Worm (Caenorhabditis elegans) whole organism, L2 larva: ENCODE measurements around the gene scrm-5.
"Not testable (repeated sequence)": the region's sequence is repeated elsewhere in the genome, so short reads cannot be mapped to it uniquely, and the experiment has no call there.

ENCODE experiments used
- C34F6.9 ChIP-seq: fragments of 150-350 bp; optimal IDR thresholded peaks from 2 replicates; lab custom pipeline; 2014; ENCODE audit warnings: missing biosample characterization, missing genetic modification characterization
- F13H6.1 ChIP-seq: sonication (generic microtip); optimal IDR thresholded peaks from 2 replicates; lab custom pipeline; 2016; ENCODE audit warnings: missing genetic modification characterization, missing compliant biosample characterization
- R02D3.7 ChIP-seq: fragments of 150-350 bp; optimal IDR thresholded peaks from 2 replicates; lab custom pipeline; 2014; ENCODE audit warnings: missing biosample characterization, missing genetic modification characterization
- ZK546.5 ChIP-seq: sonication (generic microtip); optimal IDR thresholded peaks from 2 replicates; lab custom pipeline; 2017; ENCODE audit warnings: missing biosample characterization, missing genetic modification characterization
- alr-1 ChIP-seq: fragments of 150-350 bp; optimal IDR thresholded peaks from 2 replicates; lab custom pipeline; 2014; ENCODE audit warnings: missing biosample characterization, missing genetic modification characterization
- aly-2 ChIP-seq: fragments of 150-350 bp; optimal IDR thresholded peaks from 2 replicates; lab custom pipeline; 2014; ENCODE audit warnings: missing biosample characterization, missing genetic modification characterization
- ceh-16 ChIP-seq: fragments of 150-350 bp; optimal IDR thresholded peaks from 2 replicates; lab custom pipeline; 2014; ENCODE audit warnings: missing biosample characterization, missing genetic modification characterization
- crh-2 ChIP-seq: sonication (generic microtip); optimal IDR thresholded peaks from 2 replicates; lab custom pipeline; 2017; ENCODE audit warnings: missing biosample characterization, missing genetic modification characterization
- dmd-4 ChIP-seq: sonication (generic microtip); optimal IDR thresholded peaks from 2 replicates; lab custom pipeline; 2017; ENCODE audit warnings: missing biosample characterization, missing genetic modification characterization
- egl-27 ChIP-seq: sonication (generic microtip); optimal IDR thresholded peaks from 3 replicates; lab custom pipeline; 2017; ENCODE audit warnings: missing biosample characterization, missing genetic modification reagents, missing genetic modification characterization
- elt-3 ChIP-seq: sonication (generic microtip); optimal IDR thresholded peaks from 2 replicates; lab custom pipeline; 2017; ENCODE audit warnings: missing biosample characterization, missing genetic modification characterization
- gmeb-1 ChIP-seq: fragments of 150-350 bp; optimal IDR thresholded peaks from 2 replicates; lab custom pipeline; 2014; ENCODE audit warnings: missing biosample characterization, missing genetic modification characterization
- lin-11 ChIP-seq: fragments of 150-350 bp; sonication (generic microtip); optimal IDR thresholded peaks from 2 replicates; lab custom pipeline; 2014; ENCODE audit warnings: missing biosample characterization, missing genetic modification characterization, inconsistent platforms, mixed read lengths
- lin-13 ChIP-seq: fragments of 150-350 bp; optimal IDR thresholded peaks from 2 replicates; lab custom pipeline; 2014; ENCODE audit warnings: missing biosample characterization, missing genetic modification reagents, missing genetic modification characterization
- lsy-2 ChIP-seq, 2 experiments: fragments of 150-350 bp in 1 of 2; sonication (generic microtip) in 1 of 2; optimal IDR thresholded peaks; 2 replicates each; lab custom pipeline; 2014 to 2017; ENCODE audit warnings: missing biosample characterization in 2 of 2, missing genetic modification characterization in 2 of 2
- mab-5 ChIP-seq: fragments of 150-350 bp; optimal IDR thresholded peaks from 2 replicates; lab custom pipeline; 2014; ENCODE audit warnings: missing biosample characterization, missing genetic modification characterization
- mbf-1 ChIP-seq: sonication (generic microtip); optimal IDR thresholded peaks from 2 replicates; lab custom pipeline; 2017; ENCODE audit warnings: missing biosample characterization, missing genetic modification characterization
- mdl-1 ChIP-seq, 2 experiments: fragments of 150-350 bp in 1 of 2; sonication (generic microtip) in 1 of 2; optimal IDR thresholded peaks; 2 replicates each; lab custom pipeline; 2017; ENCODE audit warnings: missing biosample characterization in 2 of 2, missing genetic modification characterization in 2 of 2
- nhr-11 ChIP-seq: fragments of 150-350 bp; optimal IDR thresholded peaks from 2 replicates; lab custom pipeline; 2014; ENCODE audit warnings: missing biosample characterization, missing genetic modification characterization
- nhr-12 ChIP-seq: fragments of 150-350 bp; optimal IDR thresholded peaks from 2 replicates; lab custom pipeline; 2014; ENCODE audit warnings: missing biosample characterization, missing genetic modification characterization
- nhr-129 ChIP-seq: fragments of 150-350 bp; optimal IDR thresholded peaks from 2 replicates; lab custom pipeline; 2014; ENCODE audit warnings: missing biosample characterization, missing genetic modification characterization
- nhr-21 ChIP-seq: fragments of 150-350 bp; optimal IDR thresholded peaks from 2 replicates; lab custom pipeline; 2014; ENCODE audit warnings: missing biosample characterization, missing genetic modification characterization
- nhr-25 ChIP-seq: fragments of 150-350 bp; sonication (generic microtip); optimal IDR thresholded peaks from 3 replicates; lab custom pipeline; 2014; ENCODE audit warnings: missing biosample characterization, missing genetic modification characterization
- nhr-77 ChIP-seq: fragments of 150-350 bp; optimal IDR thresholded peaks from 2 replicates; lab custom pipeline; 2014; ENCODE audit warnings: missing biosample characterization, missing genetic modification characterization
- peb-1 ChIP-seq: fragments of 150-350 bp; optimal IDR thresholded peaks from 2 replicates; lab custom pipeline; 2014; ENCODE audit warnings: missing biosample characterization, missing genetic modification characterization
- sem-4 ChIP-seq: fragments of 150-350 bp; optimal IDR thresholded peaks from 2 replicates; lab custom pipeline; 2014; ENCODE audit warnings: missing biosample characterization, missing genetic modification reagents, missing genetic modification characterization
- sma-3 ChIP-seq: sonication (generic microtip); optimal IDR thresholded peaks from 2 replicates; lab custom pipeline; 2016; ENCODE audit warnings: missing genetic modification reagents, missing genetic modification characterization, missing compliant biosample characterization
- sma-9 ChIP-seq, 2 experiments: fragments of 150-350 bp in 1 of 2; sonication (generic microtip) in 1 of 2; optimal IDR thresholded peaks; 2 replicates each; lab custom pipeline; 2014 to 2016; ENCODE audit warnings: missing genetic modification characterization in 2 of 2, mild to moderate bottlenecking in 1 of 2, missing biosample characterization in 1 of 2, missing compliant biosample characterization in 1 of 2, missing genetic modification reagents in 1 of 2, moderate library complexity in 1 of 2
- snpc-4 ChIP-seq: fragments of 150-350 bp; optimal IDR thresholded peaks from 2 replicates; lab custom pipeline; 2014; ENCODE audit warnings: missing biosample characterization, missing genetic modification characterization
- unc-55 ChIP-seq: fragments of 150-350 bp; sonication (generic microtip); optimal IDR thresholded peaks from 3 replicates; lab custom pipeline; 2014; ENCODE audit warnings: missing biosample characterization, missing genetic modification reagents, missing genetic modification characterization
- zag-1 ChIP-seq: fragments of 150-350 bp; optimal IDR thresholded peaks from 2 replicates; lab custom pipeline; 2014; ENCODE audit warnings: missing biosample characterization, missing genetic modification characterization
- ztf-11 ChIP-seq: sonication (generic microtip); optimal IDR thresholded peaks from 2 replicates; lab custom pipeline; 2017; ENCODE audit warnings: missing biosample characterization, missing genetic modification characterization
- ztf-4 ChIP-seq: fragments of 150-350 bp; optimal IDR thresholded peaks from 2 replicates; lab custom pipeline; 2014; ENCODE audit warnings: missing biosample characterization, missing genetic modification characterization

Gene scrm-5

DNA sequence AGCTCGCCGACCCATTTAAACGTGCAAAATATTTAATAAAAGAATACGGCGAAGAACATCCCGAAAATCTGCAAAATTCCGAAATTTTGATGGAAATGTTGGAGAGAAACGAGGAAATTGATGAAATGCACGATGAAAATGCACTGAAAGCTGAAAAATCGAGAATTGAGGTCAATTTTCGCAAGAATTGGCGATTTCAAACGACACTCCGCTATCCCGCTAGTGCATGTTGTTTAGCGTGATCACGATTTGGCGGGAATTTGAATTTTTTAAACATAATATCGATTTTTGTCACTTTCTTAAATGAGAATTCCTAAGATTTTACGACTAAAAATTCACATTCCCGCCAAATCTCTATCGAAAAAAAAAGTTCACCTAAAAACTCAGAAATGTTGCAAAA, 15.3 kb downstream of the scrm-5 start:
- TF ChIP-seq nhr-21 (no peak), F13H6.1 (tag; lab: Kevin White, UChicago) (no peak), egl-27 (tag; lab: Kevin White, UChicago) (no peak), nhr-25 (tag; lab: Kevin White, UChicago) (no peak), gmeb-1 (tag; lab: Kevin White, UChicago) (no peak), aly-2 (tag; lab: Kevin White, UChicago) (no peak), ceh-16 (tag; lab: Kevin White, UChicago) (no peak), alr-1 (tag; lab: Kevin White, UChicago) (no peak)

ce11 chrIV:4178424-4178823, 16.2 kb downstream of the scrm-5 start, which contains the start of gene tsen-34:
TSS of gene tsen-34 (plus strand) at chrIV:4178457.
- no peak for TF ChIP-seq nhr-12 (tag; lab: Kevin White, UChicago)
- TF ChIP-seq snpc-4 = no peak
- no peak for TF ChIP-seq alr-1 (tag; lab: Kevin White, UChicago)
- TF ChIP-seq gmeb-1 (tag; lab: Kevin White, UChicago) = no peak
- no peak for TF ChIP-seq crh-2 (tag; lab: Kevin White, UChicago)
- no peak for TF ChIP-seq sma-9 (GFP tag; optimal IDR thresholded peaks at IDR 0.05; lab: Kevin White, UChicago)
- no peak for TF ChIP-seq sma-9 (tag; optimal IDR thresholded peaks at IDR 0.05; lab: Kevin White, UChicago)

- peak in 1 of 2 experiments; percentile 31 for TF ChIP-seq lsy-2 (tag; optimal IDR thresholded peaks at IDR 0.05; lab: Kevin White, UChicago)
Observed at ce11 chrIV:4180032-4180431, 17.8 kb downstream of the scrm-5 start.

ce11 chrIV:4184767-4185166, 22.5 kb downstream of the scrm-5 start:
- TF ChIP-seq F13H6.1 (tag; lab: Kevin White, UChicago) (peak; percentile 8), gmeb-1 (tag; lab: Kevin White, UChicago) (peak; percentile 48), sma-9 (GFP tag; optimal IDR thresholded peaks at IDR 0.05; lab: Kevin White, UChicago) (peak; percentile 30), sma-3 (GFP tag; lab: Kevin White, UChicago) (peak; percentile 21), lsy-2 (tag; optimal IDR thresholded peaks at IDR 0.05; lab: Kevin White, UChicago) (peak; percentile 53 to 76)
- not testable (repeated sequence) for TF ChIP-seq sma-9 (tag; optimal IDR thresholded peaks at IDR 0.05; lab: Kevin White, UChicago)

- not testable (repeated sequence) for TF ChIP-seq lin-13 (GFP tag; lab: Kevin White, UChicago); nhr-11; crh-2 (tag; lab: Kevin White, UChicago)
Observed at ce11 chrIV:4186099-4186498, 23.9 kb downstream of the scrm-5 start, which contains the start of gene K08D10.11. TSS of gene K08D10.11 (minus strand) at chrIV:4186199.

DNA sequence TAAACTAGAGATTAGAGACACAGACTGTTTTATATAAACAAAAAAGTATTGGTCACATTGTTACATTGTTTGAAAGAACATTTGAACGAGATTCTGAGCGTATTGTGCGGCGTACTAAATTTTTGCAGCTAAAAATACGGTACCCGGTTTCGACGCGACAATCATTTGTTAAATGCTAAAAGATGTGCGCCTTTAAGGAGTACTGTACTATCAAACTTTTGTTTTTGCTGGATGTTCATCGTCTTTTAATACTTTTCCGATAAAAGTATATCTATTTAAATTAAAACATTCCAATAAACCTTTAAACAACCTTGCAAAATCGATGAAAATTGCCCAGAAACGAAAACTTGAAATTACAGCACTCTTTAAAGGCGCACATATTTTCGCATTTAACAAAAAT, 34.5 kb downstream of the scrm-5 start, which contains the start of gene K06B9.6:
Gene K06B9.6, minus strand, starts transcription at position 101 of the 400 bp plus-strand sequence.
- TF ChIP-seq ztf-4 (tag; lab: Kevin White, UChicago); unc-55 (GFP tag; lab: Kevin White, UChicago); elt-3 (tag; lab: Kevin White, UChicago): not testable (repeated sequence)

DNA sequence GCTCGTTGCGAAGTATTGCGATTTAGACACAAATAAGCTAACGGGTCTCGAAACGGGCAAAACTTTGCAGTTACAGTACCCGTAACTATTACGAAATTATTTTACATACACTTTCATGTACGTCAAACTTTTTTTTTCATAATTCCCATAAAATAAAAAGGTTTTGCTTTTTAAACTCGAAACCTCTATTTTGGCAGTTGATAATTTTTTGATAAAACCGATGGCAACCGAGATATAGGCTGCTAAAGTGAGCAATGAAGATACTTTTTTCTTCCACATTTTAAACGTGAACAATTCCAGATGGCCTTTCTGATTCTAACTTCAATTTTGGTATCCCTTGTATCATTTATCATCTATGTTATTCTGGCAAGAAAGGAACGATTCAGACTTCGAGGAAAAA, 34.9 kb downstream of the scrm-5 start, which contains the start of gene cyp-25A6:
Gene cyp-25A6, plus strand, starts transcription at position 301 of the 400 bp plus-strand sequence.
- TF ChIP-seq dmd-4, egl-27, R02D3.7 (tag; lab: Kevin White, UChicago): not testable (repeated sequence)

ce11 chrIV:4204275-4204674, 42.1 kb downstream of the scrm-5 start, which contains the start of gene pax-2:
TSS of gene pax-2 (minus strand) at chrIV:4204375.
- TF ChIP-seq C34F6.9 (tag; lab: Kevin White, UChicago) (no peak), mab-5 (tag; lab: Kevin White, UChicago) (no peak), nhr-77 (tag; lab: Kevin White, UChicago) (no peak), nhr-11 (no peak), ZK546.5 (no peak), ceh-16 (tag; lab: Kevin White, UChicago) (no peak), sem-4 (tag; lab: Kevin White, UChicago) (no peak), snpc-4 (no peak), ztf-4 (tag; lab: Kevin White, UChicago) (no peak), alr-1 (tag; lab: Kevin White, UChicago) (no peak), lin-13 (GFP tag; lab: Kevin White, UChicago) (no peak), lin-11 (no peak), nhr-21 (no peak), mbf-1 (no peak), mdl-1 (tag; optimal IDR thresholded peaks at IDR 0.05; lab: Kevin White, UChicago) (no peak), zag-1 (no peak), peb-1 (no peak), nhr-129 (tag; lab: Kevin White, UChicago) (no peak), ztf-11 (tag; lab: Kevin White, UChicago) (no peak)
